Worm (Caenorhabditis elegans): ENCODE results near the gene daf-36.

Gene daf-36

ce11 chrV:10212027-10212426 is 13.5 kb downstream of the daf-36 start, which contains the start of gene zhit-3:
zhit-3 (minus strand) TSS chrV:10212127.
- TF ChIP-seq pha-4 (GFP tag; IDR thresholded peaks at IDR 0.05) (no peak), pha-4 (tag; optimal IDR thresholded peaks at IDR 0.05) (no peak), dve-1 (tag; optimal IDR thresholded peaks at IDR 0.05; ENCODE audit: insufficient read depth) (no peak), ama-1 (optimal IDR thresholded peaks at IDR 0.05) (no peak), F26F4.8 (GFP tag; conservative IDR thresholded peaks at IDR 0.05) (no peak), madf-5 (GFP tag; IDR thresholded peaks at IDR 0.05) (no peak), jun-1 (tag; optimal IDR thresholded peaks at IDR 0.05) (no peak)

ce11 chrV:10210244-10210643 is 15.3 kb downstream of the daf-36 start, which contains the start of gene tftc-3:
tftc-3 (minus strand) TSS chrV:10210344.
- peak; percentile 35 for TF ChIP-seq duxl-1 (tag; optimal IDR thresholded peaks at IDR 0.05; ENCODE audit: poor library complexity)
- no peak for TF ChIP-seq Y5F2A.4 (GFP tag; optimal IDR thresholded peaks at IDR 0.05)

- TF ChIP-seq ceh-28 (tag; optimal IDR thresholded peaks at IDR 0.05), result no peak
- no peak for TF ChIP-seq ceh-44 (GFP tag; IDR thresholded peaks at IDR 0.05)
- no peak for TF ChIP-seq Y5F2A.4 (GFP tag; optimal IDR thresholded peaks at IDR 0.05)
- no peak for TF ChIP-seq duxl-1 (tag; optimal IDR thresholded peaks at IDR 0.05; ENCODE audit: poor library complexity)
- TF ChIP-seq nhr-111 (GFP tag; optimal IDR thresholded peaks at IDR 0.05), result no peak
- no peak for TF ChIP-seq spr-3 (GFP tag; optimal IDR thresholded peaks at IDR 0.05)
- TF ChIP-seq nhr-11 (tag; optimal IDR thresholded peaks at IDR 0.05), result no peak
- TF ChIP-seq unc-62 (GFP tag; optimal IDR thresholded peaks at IDR 0.05 in 1 of 2), result no peak
- TF ChIP-seq unc-62 (tag; optimal IDR thresholded peaks at IDR 0.05), result no peak
- no peak for TF ChIP-seq Y105C5A.15 (GFP tag; IDR thresholded peaks at IDR 0.05)
- TF ChIP-seq egl-43 (GFP tag; IDR thresholded peaks at IDR 0.05), result no peak
- TF ChIP-seq ceh-62 (tag; optimal IDR thresholded peaks at IDR 0.05), result no peak
- no peak for TF ChIP-seq attf-4 (tag; optimal IDR thresholded peaks at IDR 0.05)
- no peak for TF ChIP-seq pqm-1 (tag; optimal IDR thresholded peaks at IDR 0.05)
Measured at ce11 chrV:10206502-10206901, 19.0 kb downstream of the daf-36 start, which contains the start of gene rpc-25. rpc-25 (minus strand) TSS chrV:10206602.

- no peak for TF ChIP-seq nhr-28 (tag; optimal IDR thresholded peaks at IDR 0.05)
- TF ChIP-seq ZK337.2 (GFP tag; IDR thresholded peaks at IDR 0.05), result no peak
- no peak for TF ChIP-seq ces-1 (GFP tag; optimal IDR thresholded peaks at IDR 0.05)
- no peak for TF ChIP-seq nhr-11 (tag; optimal IDR thresholded peaks at IDR 0.05)
- no peak for TF ChIP-seq zfp-3 (GFP tag; conservative IDR thresholded peaks at IDR 0.05)
- TF ChIP-seq saeg-2 (GFP tag; IDR thresholded peaks at IDR 0.05), result no peak
- TF ChIP-seq nhr-76 (tag; optimal IDR thresholded peaks at IDR 0.05), result no peak
- no peak for TF ChIP-seq F44E2.7 (GFP tag; IDR thresholded peaks at IDR 0.05)
- no peak for TF ChIP-seq F37D6.2 (tag; optimal IDR thresholded peaks at IDR 0.05)
- no peak for TF ChIP-seq fos-1 (tag; optimal IDR thresholded peaks at IDR 0.05)
- no peak for TF ChIP-seq tra-1 (GFP tag; IDR thresholded peaks at IDR 0.05)
- TF ChIP-seq lin-38 (GFP tag; IDR thresholded peaks at IDR 0.05), result no peak
- TF ChIP-seq ama-1 (optimal IDR thresholded peaks at IDR 0.05), result no peak
- no peak for TF ChIP-seq T26A8.4 (GFP tag; IDR thresholded peaks at IDR 0.05)
- no peak for TF ChIP-seq skn-1 (tag; optimal IDR thresholded peaks at IDR 0.05)
- no peak for TF ChIP-seq nhr-102 (tag; optimal IDR thresholded peaks at IDR 0.05)
- no peak for TF ChIP-seq ctbp-1 (GFP tag; IDR thresholded peaks at IDR 0.05)
- TF ChIP-seq mxl-3 (GFP tag; optimal IDR thresholded peaks at IDR 0.05), result no peak
Measured at ce11 chrV:10205483-10205882, 20.0 kb downstream of the daf-36 start, which contains the start of gene ZK856.16. ZK856.16 (minus strand) TSS chrV:10205583.
